Fruit fly (Drosophila melanogaster) whole organism: ENCODE measurements around the gene amx.

Experiments
- EcR ChIP-seq, 2 experiments: fragments of >200 bp; optimal IDR thresholded peaks; 2 replicates each; lab custom pipeline; 2017; ENCODE audit warnings: missing biosample characterization in 2 of 2, missing genetic modification characterization in 2 of 2, missing genetic modification reagents in 2 of 2
- pan ChIP-seq: fragments of >200 bp; optimal IDR thresholded peaks from 2 replicates; lab custom pipeline; 2017
- psq ChIP-seq: fragments of >200 bp; optimal IDR thresholded peaks from 2 replicates; lab custom pipeline; 2017
- usp ChIP-seq: fragments of >200 bp; optimal IDR thresholded peaks from 2 replicates; lab custom pipeline; 2017; ENCODE audit warnings: missing biosample characterization, missing genetic modification characterization, mixed read lengths

DNA sequence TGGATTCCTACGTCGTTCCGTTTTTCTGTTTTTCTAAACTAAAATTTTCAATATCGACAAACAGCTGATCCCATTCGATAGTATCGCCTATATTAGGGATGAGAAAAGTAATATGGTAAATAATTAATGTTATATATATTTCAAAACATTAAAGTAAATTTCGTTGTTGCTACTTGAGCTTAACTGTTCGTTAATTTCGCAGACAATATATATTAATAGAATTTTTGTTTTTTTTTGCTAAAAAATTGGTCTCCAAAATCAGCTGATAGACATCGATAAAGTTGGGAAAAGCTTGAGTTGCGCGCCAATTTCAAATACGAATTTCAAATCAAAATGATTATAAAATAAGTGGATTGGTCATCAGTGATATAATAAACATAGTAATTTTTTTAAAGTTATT is 50.8 kb downstream of the amx start, which contains the start of gene CG12118:
- no peak for TF ChIP-seq usp
- no peak for TF ChIP-seq EcR (GFP tag; optimal IDR thresholded peaks at IDR 0.05; lab: Kevin White, UChicago)
- TF ChIP-seq pan (lab: Kevin White, UChicago): no peak
- TF ChIP-seq psq (lab: Kevin White, UChicago): no peak
